Fruit fly (Drosophila melanogaster): ENCODE data around the gene Cnx14D.

Cnx14D gene

dm6 chrX:16547390-16547789 lies 22.2 kb upstream of the Cnx14D start, which contains the start of gene CG9902 (continued):
- no peak for TF ChIP-seq CG43689 (GFP tag; IDR thresholded peaks at IDR 0.05)
- TF ChIP-seq bigmax (GFP tag; optimal IDR thresholded peaks at IDR 0.05) = no peak
- TF ChIP-seq CG4424 (GFP tag; optimal IDR thresholded peaks at IDR 0.05) = no peak
- no peak for TF ChIP-seq bcd (GFP tag; optimal IDR thresholded peaks at IDR 0.05)
- TF ChIP-seq zen2 (GFP tag; IDR thresholded peaks at IDR 0.05; ENCODE audit: partially characterized antibody) = no peak; the same call in 2 of the 3 replicates
- no peak for TF ChIP-seq CG18599 (GFP tag; optimal IDR thresholded peaks at IDR 0.05)
- peak; percentile 73 for TF ChIP-seq CTCF (GFP tag; optimal IDR thresholded peaks at IDR 0.05)
- TF ChIP-seq D19A (tag; optimal IDR thresholded peaks at IDR 0.05) = peak; percentile 38
- TF ChIP-seq CG4360 (GFP tag; IDR thresholded peaks at IDR 0.05) = no peak
- TF ChIP-seq amos (GFP tag; IDR thresholded peaks at IDR 0.05; ENCODE audit: partially characterized antibody) = peak; percentile 85
- TF ChIP-seq lbe (GFP tag; optimal IDR thresholded peaks at IDR 0.05) = no peak
- TF ChIP-seq Sox102F (GFP tag; optimal IDR thresholded peaks at IDR 0.05) = no peak
- no peak for TF ChIP-seq gsb (GFP tag; IDR thresholded peaks at IDR 0.05)
- TF ChIP-seq CG30020 (tag; optimal IDR thresholded peaks at IDR 0.05) = peak; percentile 1
- TF ChIP-seq Ets65A (GFP tag) = peak; percentile 72
- no peak for TF ChIP-seq btn (GFP tag; optimal IDR thresholded peaks at IDR 0.05)
- peak in 1 of 3 experiments; percentile 31 for TF ChIP-seq Stat92E (GFP tag; optimal IDR thresholded peaks at IDR 0.05)
- TF ChIP-seq CG15479 (GFP tag; optimal IDR thresholded peaks at IDR 0.05) = no peak
- TF ChIP-seq Dek (tag; optimal IDR thresholded peaks at IDR 0.05) = peak; percentile 35
- peak; percentile 61; the same call in 2 of the 3 replicates for TF ChIP-seq vnd (GFP tag; IDR thresholded peaks at IDR 0.05; ENCODE audit: partially characterized antibody)
- TF ChIP-seq salm (tag; optimal IDR thresholded peaks at IDR 0.05) = no peak
- peak; percentile 60 for TF ChIP-seq nmo (GFP tag; optimal IDR thresholded peaks at IDR 0.05)
- no peak for TF ChIP-seq CG12942 (GFP tag; optimal IDR thresholded peaks at IDR 0.05)
- TF ChIP-seq luna (GFP tag; optimal IDR thresholded peaks at IDR 0.05) = no peak
- TF ChIP-seq exex (tag; optimal IDR thresholded peaks at IDR 0.05) = peak; percentile 10
- TF ChIP-seq Spps (tag; optimal IDR thresholded peaks at IDR 0.05) = no peak
- peak; percentile 2 for TF ChIP-seq Sin3A (optimal IDR thresholded peaks at IDR 0.05)
- no peak for TF ChIP-seq Vsx1 (GFP tag; optimal IDR thresholded peaks at IDR 0.05)
- no peak for TF ChIP-seq Trl (optimal IDR thresholded peaks at IDR 0.05)
- TF ChIP-seq Trl (GFP tag; optimal IDR thresholded peaks at IDR 0.05) = no peak
- TF ChIP-seq CG2712 (tag; optimal IDR thresholded peaks at IDR 0.05) = peak; percentile 45
- peak; percentile 26 for TF ChIP-seq Nf-YC (tag; optimal IDR thresholded peaks at IDR 0.05)
- no peak for TF ChIP-seq fd3F (GFP tag; optimal IDR thresholded peaks at IDR 0.05)
- TF ChIP-seq z (GFP tag; IDR thresholded peaks at IDR 0.05) = no peak
- TF ChIP-seq dimm (GFP tag; IDR thresholded peaks at IDR 0.05) = no peak
- TF ChIP-seq jumu (GFP tag; optimal IDR thresholded peaks at IDR 0.05) = peak; percentile 8
- no peak for TF ChIP-seq CG8944 (GFP tag; optimal IDR thresholded peaks at IDR 0.05)
- no peak for TF ChIP-seq CG8281 (tag; optimal IDR thresholded peaks at IDR 0.05)
- peak; percentile 19 for TF ChIP-seq YL-1 (GFP tag; optimal IDR thresholded peaks at IDR 0.05)
- peak; percentile 40; the same call in 1 of the 2 replicates for TF ChIP-seq CG2129 (GFP tag; IDR thresholded peaks at IDR 0.05; ENCODE audit: partially characterized antibody)
- no peak for TF ChIP-seq CG17328 (GFP tag; IDR thresholded peaks at IDR 0.05)
- no peak for TF ChIP-seq CG14667 (GFP tag; IDR thresholded peaks at IDR 0.05)
- TF ChIP-seq Oaz (GFP tag; IDR thresholded peaks at IDR 0.05) = no peak
- TF ChIP-seq crp (GFP tag; optimal IDR thresholded peaks at IDR 0.05) = peak in 1 of 2 experiments; percentile 81
- TF ChIP-seq Bteb2 (GFP tag; optimal IDR thresholded peaks at IDR 0.05) = no peak
- no peak for TF ChIP-seq Awh (GFP tag; IDR thresholded peaks at IDR 0.05)
- peak; percentile 3 for TF ChIP-seq CG4282 (GFP tag; optimal IDR thresholded peaks at IDR 0.05)
- peak; percentile 45; the same call in 1 of the 3 replicates for TF ChIP-seq CG14860 (GFP tag; IDR thresholded peaks at IDR 0.05; ENCODE audit: partially characterized antibody)
- no peak for TF ChIP-seq CG10959 (GFP tag; IDR thresholded peaks at IDR 0.05)
- TF ChIP-seq CG18764 (GFP tag; optimal IDR thresholded peaks at IDR 0.05) = no peak
- no peak for TF ChIP-seq CG3838 (GFP tag; optimal IDR thresholded peaks at IDR 0.05)
- no peak for TF ChIP-seq ab (GFP tag; optimal IDR thresholded peaks at IDR 0.05)
